Worm (Caenorhabditis elegans) whole organism, L2 larva: ENCODE data around the gene F49C12.4.

Experiments used
- F13H6.1 ChIP-seq: sonication (generic microtip); optimal IDR thresholded peaks from 2 replicates; lab custom pipeline; 2016; ENCODE audit warnings: missing genetic modification characterization, missing compliant biosample characterization
- R02D3.7 ChIP-seq: fragments of 150-350 bp; optimal IDR thresholded peaks from 2 replicates; lab custom pipeline; 2014; ENCODE audit warnings: missing biosample characterization, missing genetic modification characterization
- Y55F3AM.14 ChIP-seq: fragments of 200-800 bp; sonication (Bioruptor generic); optimal IDR thresholded peaks from 2 replicates; lab custom pipeline; 2018; ENCODE audit warnings: mild to moderate bottlenecking, missing genetic modification characterization, missing compliant biosample characterization
- ZK546.5 ChIP-seq: sonication (generic microtip); optimal IDR thresholded peaks from 2 replicates; lab custom pipeline; 2017; ENCODE audit warnings: missing biosample characterization, missing genetic modification characterization
- alr-1 ChIP-seq: fragments of 150-350 bp; optimal IDR thresholded peaks from 2 replicates; lab custom pipeline; 2014; ENCODE audit warnings: missing biosample characterization, missing genetic modification characterization
- aly-2 ChIP-seq: fragments of 150-350 bp; optimal IDR thresholded peaks from 2 replicates; lab custom pipeline; 2014; ENCODE audit warnings: missing biosample characterization, missing genetic modification characterization
- ama-1 ChIP-seq: fragments of 150-350 bp; optimal IDR thresholded peaks from 2 replicates; lab custom pipeline; 2018; ENCODE audit warnings: inconsistent platforms
- blmp-1 ChIP-seq: sonication (generic microtip); optimal IDR thresholded peaks from 2 replicates; lab custom pipeline; 2017; ENCODE audit warnings: missing genetic modification characterization, mild to moderate bottlenecking, missing compliant biosample characterization, antibody characterized with exemption, moderate library complexity; ENCODE audit not compliant: insufficient read depth
- ceh-16 ChIP-seq: fragments of 150-350 bp; optimal IDR thresholded peaks from 2 replicates; lab custom pipeline; 2014; ENCODE audit warnings: missing biosample characterization, missing genetic modification characterization
- ceh-82 ChIP-seq: fragments of 150-350 bp; optimal IDR thresholded peaks from 2 replicates; lab custom pipeline; 2014; ENCODE audit warnings: missing biosample characterization, missing genetic modification characterization
- crh-2 ChIP-seq: sonication (generic microtip); optimal IDR thresholded peaks from 2 replicates; lab custom pipeline; 2017; ENCODE audit warnings: missing biosample characterization, missing genetic modification characterization
- dmd-4 ChIP-seq: sonication (generic microtip); optimal IDR thresholded peaks from 2 replicates; lab custom pipeline; 2017; ENCODE audit warnings: missing biosample characterization, missing genetic modification characterization
- egl-27 ChIP-seq: sonication (generic microtip); optimal IDR thresholded peaks from 3 replicates; lab custom pipeline; 2017; ENCODE audit warnings: missing biosample characterization, missing genetic modification reagents, missing genetic modification characterization
- elt-1 ChIP-seq: fragments of 150-350 bp; optimal IDR thresholded peaks from 2 replicates; lab custom pipeline; 2014; ENCODE audit warnings: missing biosample characterization, missing genetic modification characterization
- elt-3 ChIP-seq: sonication (generic microtip); optimal IDR thresholded peaks from 2 replicates; lab custom pipeline; 2017; ENCODE audit warnings: missing biosample characterization, missing genetic modification characterization
- fos-1 ChIP-seq: fragments of 150-350 bp; optimal IDR thresholded peaks from 2 replicates; lab custom pipeline; 2014; ENCODE audit warnings: missing biosample characterization, missing genetic modification characterization
- gmeb-1 ChIP-seq: fragments of 150-350 bp; optimal IDR thresholded peaks from 2 replicates; lab custom pipeline; 2014; ENCODE audit warnings: missing biosample characterization, missing genetic modification characterization
- lin-13 ChIP-seq: fragments of 150-350 bp; optimal IDR thresholded peaks from 2 replicates; lab custom pipeline; 2014; ENCODE audit warnings: missing biosample characterization, missing genetic modification reagents, missing genetic modification characterization
- lin-39 ChIP-seq: fragments of 150-350 bp; optimal IDR thresholded peaks from 2 replicates; lab custom pipeline; 2014; ENCODE audit warnings: missing biosample characterization, missing genetic modification reagents, missing genetic modification characterization
- mab-5 ChIP-seq: fragments of 150-350 bp; optimal IDR thresholded peaks from 2 replicates; lab custom pipeline; 2014; ENCODE audit warnings: missing biosample characterization, missing genetic modification characterization
- mbf-1 ChIP-seq: sonication (generic microtip); optimal IDR thresholded peaks from 2 replicates; lab custom pipeline; 2017; ENCODE audit warnings: missing biosample characterization, missing genetic modification characterization
- nhr-11 ChIP-seq: fragments of 150-350 bp; optimal IDR thresholded peaks from 2 replicates; lab custom pipeline; 2014; ENCODE audit warnings: missing biosample characterization, missing genetic modification characterization
- nhr-23 ChIP-seq: fragments of 150-350 bp; optimal IDR thresholded peaks from 2 replicates; lab custom pipeline; 2014; ENCODE audit warnings: missing biosample characterization, missing genetic modification reagents, missing genetic modification characterization
- nhr-237 ChIP-seq: fragments of 150-350 bp; optimal IDR thresholded peaks from 2 replicates; lab custom pipeline; 2014; ENCODE audit warnings: missing biosample characterization, missing genetic modification characterization
- nhr-25 ChIP-seq: fragments of 150-350 bp; sonication (generic microtip); optimal IDR thresholded peaks from 3 replicates; lab custom pipeline; 2014; ENCODE audit warnings: missing biosample characterization, missing genetic modification characterization
- peb-1 ChIP-seq: fragments of 150-350 bp; optimal IDR thresholded peaks from 2 replicates; lab custom pipeline; 2014; ENCODE audit warnings: missing biosample characterization, missing genetic modification characterization
- skn-1 ChIP-seq: sonication (generic microtip); optimal IDR thresholded peaks from 2 replicates; lab custom pipeline; 2017; ENCODE audit warnings: missing biosample characterization, missing genetic modification characterization
- sma-9 ChIP-seq, 2 experiments: fragments of 150-350 bp in 1 of 2; sonication (generic microtip) in 1 of 2; optimal IDR thresholded peaks; 2 replicates each; lab custom pipeline; 2014 to 2016; ENCODE audit warnings: missing genetic modification characterization in 2 of 2, mild to moderate bottlenecking in 1 of 2, missing biosample characterization in 1 of 2, missing compliant biosample characterization in 1 of 2, missing genetic modification reagents in 1 of 2, moderate library complexity in 1 of 2
- unc-39 ChIP-seq: fragments of 150-350 bp; optimal IDR thresholded peaks from 2 replicates; lab custom pipeline; 2014; ENCODE audit warnings: missing biosample characterization, missing genetic modification characterization
- unc-62 ChIP-seq: fragments of 150-350 bp; optimal IDR thresholded peaks from 2 replicates; lab custom pipeline; 2014; ENCODE audit warnings: missing biosample characterization, missing genetic modification reagents, missing genetic modification characterization
- zag-1 ChIP-seq: fragments of 150-350 bp; optimal IDR thresholded peaks from 2 replicates; lab custom pipeline; 2014; ENCODE audit warnings: missing biosample characterization, missing genetic modification characterization
- ztf-1 ChIP-seq: fragments of 200-800 bp; sonication (Bioruptor generic); conservative IDR thresholded peaks from 2 replicates; pipeline ENCODE4 v1.3.6; 2022; ENCODE audit warnings: missing genetic modification characterization, missing compliant biosample characterization
- ztf-11 ChIP-seq: sonication (generic microtip); optimal IDR thresholded peaks from 2 replicates; lab custom pipeline; 2017; ENCODE audit warnings: missing biosample characterization, missing genetic modification characterization
- ztf-4 ChIP-seq: fragments of 150-350 bp; optimal IDR thresholded peaks from 2 replicates; lab custom pipeline; 2014; ENCODE audit warnings: missing biosample characterization, missing genetic modification characterization

The F49C12.4 gene

ce11 chrIV:9335552-9336251, 31.8 kb upstream of the F49C12.4 start, which contains the start of the genes coa-4 and T20D3.14 (continued):
- TF ChIP-seq nhr-237 (tag; lab: Kevin White, UChicago) (no peak), sma-9 (GFP tag; optimal IDR thresholded peaks at IDR 0.05; lab: Kevin White, UChicago) (no peak), sma-9 (tag; optimal IDR thresholded peaks at IDR 0.05; lab: Kevin White, UChicago) (no peak), lin-39 (no peak), unc-39 (tag; lab: Kevin White, UChicago) (no peak), ceh-82 (tag; lab: Kevin White, UChicago) (no peak), ztf-4 (no peak), crh-2 (tag; lab: Kevin White, UChicago) (peak; percentile 66), Y55F3AM.14 (GFP tag; lab: Kevin White, UChicago) (no peak), ztf-11 (tag; lab: Kevin White, UChicago) (no peak), nhr-11 (no peak), unc-62 (GFP tag; lab: Kevin White, UChicago) (no peak), aly-2 (no peak), zag-1 (tag; lab: Kevin White, UChicago) (no peak)
- TF ChIP-seq, all 48 proteins: peak for 12

ce11 chrIV:9333007-9333406, 29.1 kb upstream of the F49C12.4 start:
- TF ChIP-seq ceh-16: no peak
- peak; percentile 6 for TF ChIP-seq sma-9 (GFP tag; optimal IDR thresholded peaks at IDR 0.05; lab: Kevin White, UChicago)
- no peak for TF ChIP-seq sma-9 (tag; optimal IDR thresholded peaks at IDR 0.05; lab: Kevin White, UChicago)
- TF ChIP-seq gmeb-1: peak; percentile 10
- no peak for TF ChIP-seq mbf-1 (tag; lab: Kevin White, UChicago)
- no peak for TF ChIP-seq nhr-11
- TF ChIP-seq crh-2 (tag; lab: Kevin White, UChicago): peak; percentile 73
- TF ChIP-seq ZK546.5 (tag; lab: Kevin White, UChicago): no peak
- TF ChIP-seq fos-1: peak; percentile 97

DNA sequence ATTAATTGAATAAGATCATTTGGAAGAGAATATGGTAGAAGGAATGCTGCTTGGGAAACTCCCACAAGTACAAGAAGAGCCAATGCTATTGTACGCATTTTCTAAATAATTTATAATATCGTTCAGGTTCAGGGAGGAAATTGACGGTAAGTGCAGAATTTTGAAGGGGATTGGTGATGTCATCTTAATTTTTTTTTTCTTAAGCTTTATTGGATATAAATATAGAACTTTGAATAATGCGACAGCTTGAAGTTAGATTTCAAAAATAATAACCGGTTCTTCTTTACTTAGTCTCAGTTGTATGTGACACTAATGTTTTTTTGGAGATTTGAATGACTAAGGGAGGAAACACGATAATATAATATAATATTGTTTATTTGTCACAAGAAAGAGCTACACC, 26.9 kb upstream of the F49C12.4 start, which contains the start of gene nspg-7.1:
Gene nspg-7.1 (minus strand): TSS at position 101 of the 400 bp plus-strand sequence.
- TF ChIP-seq gmeb-1: no peak
- TF ChIP-seq ztf-1: no peak
- TF ChIP-seq mbf-1 (tag; lab: Kevin White, UChicago): no peak
- TF ChIP-seq unc-62 (GFP tag; lab: Kevin White, UChicago): no peak
- no peak for TF ChIP-seq nhr-23 (tag; lab: Kevin White, UChicago)
- no peak for TF ChIP-seq ztf-4
- TF ChIP-seq aly-2: no peak
- no peak for TF ChIP-seq ceh-82 (tag; lab: Kevin White, UChicago)
- TF ChIP-seq ceh-16: no peak
- no peak for TF ChIP-seq elt-3 (tag; lab: Kevin White, UChicago)
- TF ChIP-seq R02D3.7 (tag; lab: Kevin White, UChicago): no peak
- TF ChIP-seq lin-39: no peak
- TF ChIP-seq skn-1 (tag; lab: Kevin White, UChicago): no peak

DNA sequence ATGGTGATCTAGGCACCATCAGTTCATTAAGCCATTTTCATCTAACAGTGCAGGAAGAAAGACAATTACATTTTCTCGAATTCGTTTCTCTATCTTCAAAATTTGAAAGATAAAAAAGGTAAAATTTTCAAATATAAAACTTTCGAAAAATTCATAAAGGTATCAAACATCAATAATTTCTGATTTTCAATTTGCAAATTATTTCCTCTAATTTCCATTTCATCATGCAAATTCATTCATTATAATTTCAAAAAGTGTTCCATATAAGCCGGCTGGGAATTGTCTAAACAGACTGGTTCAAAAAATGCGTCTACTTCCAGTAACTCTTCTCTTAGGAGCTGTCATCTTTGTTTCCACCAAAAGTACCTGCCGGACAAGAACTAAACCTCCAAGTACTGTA, 23.8 kb upstream of the F49C12.4 start, which contains the start of gene clec-183:
Gene clec-183 (plus strand): TSS at position 301 of the 400 bp plus-strand sequence.
- no peak for TF ChIP-seq nhr-25 (tag; lab: Kevin White, UChicago)
- TF ChIP-seq skn-1 (tag; lab: Kevin White, UChicago): no peak
- no peak for TF ChIP-seq sma-9 (GFP tag; optimal IDR thresholded peaks at IDR 0.05; lab: Kevin White, UChicago)
- no peak for TF ChIP-seq sma-9 (tag; optimal IDR thresholded peaks at IDR 0.05; lab: Kevin White, UChicago)
- no peak for TF ChIP-seq nhr-23 (tag; lab: Kevin White, UChicago)
- TF ChIP-seq peb-1 (tag; lab: Kevin White, UChicago): no peak
- no peak for TF ChIP-seq unc-39 (tag; lab: Kevin White, UChicago)
- TF ChIP-seq dmd-4: no peak
- TF ChIP-seq alr-1 (tag; lab: Kevin White, UChicago): no peak
- TF ChIP-seq egl-27 (tag; lab: Kevin White, UChicago): no peak
- TF ChIP-seq elt-1 (tag; lab: Kevin White, UChicago): no peak
- TF ChIP-seq mab-5 (tag; lab: Kevin White, UChicago): no peak
- TF ChIP-seq lin-39: no peak
- no peak for TF ChIP-seq blmp-1 (tag; lab: Kevin White, UChicago)
- no peak for TF ChIP-seq lin-13 (GFP tag; lab: Kevin White, UChicago)
- no peak for TF ChIP-seq ama-1 (lab: Kevin White, UChicago)
- no peak for TF ChIP-seq F13H6.1 (tag; lab: Kevin White, UChicago)
- TF ChIP-seq, all 48 proteins: peak for 0
